Worm (Caenorhabditis elegans) whole organism, L4 larva: ENCODE data around the gene rps-11.

Experiments used
- D1046.2 ChIP-seq: fragments of 200-800 bp; sonication (Bioruptor generic); IDR thresholded peaks from 2 replicates; pipeline ENCODE4 v1.3.6; 2022; ENCODE audit warnings: missing genetic modification characterization, missing compliant biosample characterization
- F10B5.3 ChIP-seq: sonication (generic microtip); optimal IDR thresholded peaks from 2 replicates; lab custom pipeline; 2016; ENCODE audit warnings: mild to moderate bottlenecking, missing genetic modification characterization, missing compliant biosample characterization
- F26F4.8 ChIP-seq: fragments of 200-800 bp; sonication (Bioruptor generic); conservative IDR thresholded peaks from 2 replicates; pipeline ENCODE4 v1.3.6; 2022; ENCODE audit warnings: missing genetic modification characterization, missing compliant biosample characterization
- F49E8.2 ChIP-seq: sonication (generic microtip); optimal IDR thresholded peaks from 2 replicates; lab custom pipeline; 2016; ENCODE audit warnings: missing compliant biosample characterization, mild to moderate bottlenecking, missing genetic modification characterization, borderline replicate concordance
- T26A8.4 ChIP-seq: fragments of 200-800 bp; sonication (Bioruptor generic); IDR thresholded peaks from 2 replicates; pipeline ENCODE4 v1.3.6; 2022; ENCODE audit warnings: missing genetic modification characterization, missing compliant biosample characterization
- ZK337.2 ChIP-seq: fragments of 200-800 bp; sonication (Bioruptor generic); IDR thresholded peaks from 2 replicates; pipeline ENCODE4 v1.3.6; 2022; ENCODE audit warnings: missing genetic modification reagents, missing genetic modification characterization, missing compliant biosample characterization
- ZK546.5 ChIP-seq, 2 experiments: sonication (generic microtip); optimal IDR thresholded peaks; 2 replicates each; lab custom pipeline; 2017; ENCODE audit warnings: missing biosample characterization in 2 of 2, missing genetic modification characterization in 2 of 2
- aha-1 ChIP-seq: fragments of 150-350 bp; peaks from one replicate; lab custom pipeline; 2014; ENCODE audit warnings: missing biosample characterization, missing genetic modification characterization
- ama-1 ChIP-seq: fragments of 150-350 bp; optimal IDR thresholded peaks from 2 replicates; lab custom pipeline; 2014; ENCODE audit warnings: inconsistent platforms, mixed read lengths
- ceh-20 ChIP-seq: fragments of 200-800 bp; sonication (Bioruptor generic); IDR thresholded peaks from 2 replicates; pipeline ENCODE4 v1.3.6; 2022; ENCODE audit warnings: missing genetic modification reagents, missing genetic modification characterization, missing compliant biosample characterization
- ceh-28 ChIP-seq: fragments of 150-350 bp; optimal IDR thresholded peaks from 2 replicates; lab custom pipeline; 2014; ENCODE audit warnings: missing biosample characterization, missing genetic modification reagents, missing genetic modification characterization
- ceh-32 ChIP-seq: sonication (generic microtip); optimal IDR thresholded peaks from 2 replicates; lab custom pipeline; 2016; ENCODE audit warnings: mild to moderate bottlenecking, missing genetic modification characterization, missing compliant biosample characterization; ENCODE audit not compliant: poor library complexity
- ceh-62 ChIP-seq: sonication (generic microtip); optimal IDR thresholded peaks from 2 replicates; lab custom pipeline; 2017; ENCODE audit warnings: missing biosample characterization, missing genetic modification characterization
- ceh-82 ChIP-seq: sonication (generic microtip); optimal IDR thresholded peaks from 2 replicates; lab custom pipeline; 2017; ENCODE audit warnings: missing biosample characterization, missing genetic modification characterization
- ces-1 ChIP-seq: fragments of 150-350 bp; sonication (generic microtip); optimal IDR thresholded peaks from 4 replicates; lab custom pipeline; 2014; ENCODE audit warnings: missing biosample characterization, missing genetic modification reagents, missing genetic modification characterization
- ctbp-1 ChIP-seq: fragments of 200-800 bp; sonication (Bioruptor generic); IDR thresholded peaks from 2 replicates; pipeline ENCODE4 v1.3.6; 2022; ENCODE audit warnings: missing genetic modification reagents, missing genetic modification characterization, missing compliant biosample characterization
- daf-12 ChIP-seq: fragments of 150-350 bp; optimal IDR thresholded peaks from 2 replicates; lab custom pipeline; 2014; ENCODE audit warnings: missing biosample characterization, missing genetic modification reagents, missing genetic modification characterization
- dmd-9 ChIP-seq: fragments of 200-800 bp; sonication (Bioruptor generic); IDR thresholded peaks from 2 replicates; pipeline ENCODE4 v1.3.6; 2022; ENCODE audit warnings: missing genetic modification reagents, missing genetic modification characterization, missing compliant biosample characterization
- duxl-1 ChIP-seq: sonication (generic microtip); optimal IDR thresholded peaks from 2 replicates; lab custom pipeline; 2016; ENCODE audit warnings: mild to moderate bottlenecking, missing genetic modification characterization, moderate library complexity, missing compliant biosample characterization; ENCODE audit not compliant: poor library complexity
- dve-1 ChIP-seq: sonication (generic microtip); optimal IDR thresholded peaks from 2 replicates; lab custom pipeline; 2017; ENCODE audit warnings: antibody characterized with exemption, mild to moderate bottlenecking, missing genetic modification characterization, missing compliant biosample characterization; ENCODE audit not compliant: insufficient read depth
- egl-27 ChIP-seq: sonication (generic microtip); optimal IDR thresholded peaks from 3 replicates; lab custom pipeline; 2017; ENCODE audit warnings: missing biosample characterization, missing genetic modification reagents, missing genetic modification characterization
- egl-43 ChIP-seq: fragments of 200-800 bp; sonication (Bioruptor generic); IDR thresholded peaks from 2 replicates; pipeline ENCODE4 v1.3.6; 2022; ENCODE audit warnings: missing genetic modification reagents, missing genetic modification characterization, missing compliant biosample characterization
- fkh-10 ChIP-seq: fragments of 150-350 bp; optimal IDR thresholded peaks from 2 replicates; lab custom pipeline; 2014; ENCODE audit warnings: missing biosample characterization, missing genetic modification reagents, missing genetic modification characterization
- gei-8 ChIP-seq: fragments of 200-800 bp; sonication (Bioruptor generic); optimal IDR thresholded peaks from 2 replicates; lab custom pipeline; 2018; ENCODE audit warnings: mild to moderate bottlenecking, missing genetic modification characterization, missing compliant biosample characterization
- jun-1 ChIP-seq: fragments of 150-350 bp; optimal IDR thresholded peaks from 2 replicates; lab custom pipeline; 2014; ENCODE audit warnings: missing biosample characterization, missing genetic modification reagents, missing genetic modification characterization
- lin-13 ChIP-seq: fragments of 150-350 bp; optimal IDR thresholded peaks from 2 replicates; lab custom pipeline; 2014; ENCODE audit warnings: missing biosample characterization, missing genetic modification reagents, missing genetic modification characterization
- lin-29 ChIP-seq: fragments of 200-800 bp; sonication (Bioruptor generic); IDR thresholded peaks from 2 replicates; pipeline ENCODE4 v1.3.6; 2022; ENCODE audit warnings: missing genetic modification reagents, missing genetic modification characterization, missing compliant biosample characterization
- lin-38 ChIP-seq: fragments of 200-800 bp; sonication (Bioruptor generic); IDR thresholded peaks from 2 replicates; pipeline ENCODE4 v1.3.6; 2022; ENCODE audit warnings: missing genetic modification reagents, missing genetic modification characterization, missing compliant biosample characterization
- lsy-2 ChIP-seq, 2 experiments: fragments of 150-350 bp in 1 of 2; sonication (generic microtip) in 1 of 2; optimal IDR thresholded peaks; 2 replicates each; lab custom pipeline; 2014 to 2017; ENCODE audit warnings: missing biosample characterization in 2 of 2, missing genetic modification characterization in 2 of 2
- mdt-29 ChIP-seq: fragments of 200-800 bp; sonication (Bioruptor generic); IDR thresholded peaks from 2 replicates; pipeline ENCODE4 v1.3.6; 2022; ENCODE audit warnings: missing genetic modification reagents, missing genetic modification characterization, missing compliant biosample characterization
- mep-1 ChIP-seq: fragments of 150-350 bp; sonication (generic microtip); optimal IDR thresholded peaks from 3 replicates; lab custom pipeline; 2014; ENCODE audit warnings: missing biosample characterization, missing genetic modification characterization
- mes-2 ChIP-seq: sonication (generic microtip); optimal IDR thresholded peaks from 2 replicates; lab custom pipeline; 2016; ENCODE audit warnings: missing genotype, mild to moderate bottlenecking, missing genetic modification characterization, missing compliant biosample characterization; ENCODE audit not compliant: poor library complexity, severe bottlenecking
- mxl-2 ChIP-seq: fragments of 200-800 bp; sonication (Bioruptor generic); conservative IDR thresholded peaks from 2 replicates; pipeline ENCODE4 v1.3.6; 2022; ENCODE audit warnings: missing genetic modification reagents, missing genetic modification characterization, missing compliant biosample characterization
- nhr-10 ChIP-seq: fragments of 150-350 bp; optimal IDR thresholded peaks from 2 replicates; lab custom pipeline; 2014; ENCODE audit warnings: missing biosample characterization, missing genetic modification characterization
- nhr-102 ChIP-seq: sonication (generic microtip); optimal IDR thresholded peaks from 2 replicates; lab custom pipeline; 2016; ENCODE audit warnings: mild to moderate bottlenecking, missing genetic modification characterization, moderate library complexity, missing compliant biosample characterization
- nhr-237 ChIP-seq: sonication (generic microtip); optimal IDR thresholded peaks from 2 replicates; lab custom pipeline; 2017; ENCODE audit warnings: missing biosample characterization, missing genetic modification characterization
- nhr-28 ChIP-seq: fragments of 150-350 bp; optimal IDR thresholded peaks from 2 replicates; lab custom pipeline; 2014; ENCODE audit warnings: missing biosample characterization, missing genetic modification characterization
- nhr-6 ChIP-seq: fragments of 150-350 bp; optimal IDR thresholded peaks from 2 replicates; lab custom pipeline; 2014; ENCODE audit warnings: missing biosample characterization, missing genetic modification characterization
- nhr-76 ChIP-seq: fragments of 150-350 bp; optimal IDR thresholded peaks from 2 replicates; lab custom pipeline; 2014; ENCODE audit warnings: missing biosample characterization, missing genetic modification characterization
- nhr-77 ChIP-seq: fragments of 150-350 bp; optimal IDR thresholded peaks from 2 replicates; lab custom pipeline; 2014; ENCODE audit warnings: missing biosample characterization, missing genetic modification characterization
- php-3 ChIP-seq: fragments of 200-800 bp; sonication (Bioruptor generic); IDR thresholded peaks from 2 replicates; pipeline ENCODE4 v1.3.6; 2022; ENCODE audit warnings: missing genetic modification reagents, missing genetic modification characterization, missing compliant biosample characterization
- pqm-1 ChIP-seq: sonication (generic microtip); optimal IDR thresholded peaks from 2 replicates; lab custom pipeline; 2017; ENCODE audit warnings: missing biosample characterization, missing genetic modification characterization
- rbr-2 ChIP-seq: sonication (generic microtip); optimal IDR thresholded peaks from 2 replicates; lab custom pipeline; 2016; ENCODE audit warnings: missing genotype, missing genetic modification characterization, missing compliant biosample characterization
- saeg-2 ChIP-seq: fragments of 200-800 bp; sonication (Bioruptor generic); IDR thresholded peaks from 2 replicates; pipeline ENCODE4 v1.3.6; 2022; ENCODE audit warnings: missing genetic modification reagents, missing genetic modification characterization, missing compliant biosample characterization
- set-16 ChIP-seq: fragments of 200-800 bp; sonication (Bioruptor generic); IDR thresholded peaks from 2 replicates; pipeline ENCODE4 v1.3.6; 2022; ENCODE audit warnings: missing genetic modification reagents, missing genetic modification characterization, missing compliant biosample characterization
- skn-1 ChIP-seq: fragments of 150-350 bp; optimal IDR thresholded peaks from 2 replicates; lab custom pipeline; 2014; ENCODE audit warnings: missing biosample characterization, missing genetic modification characterization
- snpc-4 ChIP-seq: fragments of 150-350 bp; optimal IDR thresholded peaks from 2 replicates; lab custom pipeline; 2014; ENCODE audit warnings: missing biosample characterization, missing genetic modification characterization
- tra-1 ChIP-seq: fragments of 200-800 bp; sonication (Bioruptor generic); IDR thresholded peaks from 2 replicates; pipeline ENCODE4 v1.3.6; 2022; ENCODE audit warnings: missing genetic modification reagents, missing genetic modification characterization, missing compliant biosample characterization
- unc-39 ChIP-seq: sonication (generic microtip); optimal IDR thresholded peaks from 2 replicates; lab custom pipeline; 2017; ENCODE audit warnings: missing biosample characterization, missing genetic modification characterization
- vab-7 ChIP-seq: fragments of 200-800 bp; sonication (Bioruptor generic); IDR thresholded peaks from 2 replicates; pipeline ENCODE4 v1.3.6; 2022; ENCODE audit warnings: missing genetic modification reagents, missing genetic modification characterization, missing compliant biosample characterization
- zfp-2 ChIP-seq: sonication (generic microtip); optimal IDR thresholded peaks from 2 replicates; lab custom pipeline; 2016; ENCODE audit warnings: mild to moderate bottlenecking, missing genetic modification characterization, missing compliant biosample characterization
- zfp-3 ChIP-seq: fragments of 200-800 bp; sonication (Bioruptor generic); conservative IDR thresholded peaks from 2 replicates; pipeline ENCODE4 v1.3.6; 2022; ENCODE audit warnings: missing genetic modification reagents, missing genetic modification characterization, missing compliant biosample characterization
- zip-2 ChIP-seq: fragments of 150-350 bp; optimal IDR thresholded peaks from 2 replicates; lab custom pipeline; 2014; ENCODE audit warnings: missing biosample characterization, missing genetic modification characterization

The rps-11 gene

ce11 chrIV:11592820-11593219 is 9.6 kb upstream of the rps-11 start:
- TF ChIP-seq saeg-2 (GFP tag; lab: Robert Waterston, UW) (no peak), nhr-77 (no peak), zfp-2 (tag; lab: Kevin White, UChicago) (no peak), T26A8.4 (GFP tag; lab: Robert Waterston, UW) (no peak), ZK546.5 (tag; optimal IDR thresholded peaks at IDR 0.05; lab: Kevin White, UChicago) (no peak), set-16 (no peak), jun-1 (tag; lab: Kevin White, UChicago) (no peak), unc-39 (tag; lab: Kevin White, UChicago) (no peak), zfp-3 (GFP tag; lab: Robert Waterston, UW) (no peak), nhr-237 (tag; lab: Kevin White, UChicago) (no peak), fkh-10 (GFP tag; lab: Kevin White, UChicago) (no peak), egl-27 (no peak), duxl-1 (tag; lab: Kevin White, UChicago) (peak; percentile 31), nhr-6 (peak; percentile 44), ceh-20 (GFP tag; lab: Robert Waterston, UW) (0 out of 2 replicates have a peak, but pooled peaks have one; percentile 14), F26F4.8 (no peak), gei-8 (GFP tag; lab: Kevin White, UChicago) (no peak), zip-2 (tag; lab: Kevin White, UChicago) (no peak), php-3 (GFP tag; lab: Robert Waterston, UW) (no peak), F10B5.3 (tag; lab: Kevin White, UChicago) (no peak), D1046.2 (GFP tag; lab: Robert Waterston, UW) (no peak), ama-1 (no peak), mxl-2 (no peak), lin-29 (GFP tag; lab: Robert Waterston, UW) (no peak), ces-1 (GFP tag; lab: Kevin White, UChicago) (no peak), lin-13 (GFP tag; lab: Kevin White, UChicago) (no peak), rbr-2 (tag; lab: Kevin White, UChicago) (no peak), mdt-29 (GFP tag; lab: Robert Waterston, UW) (no peak), nhr-76 (tag; lab: Kevin White, UChicago) (no peak), nhr-102 (tag; lab: Kevin White, UChicago) (no peak), nhr-10 (tag; lab: Kevin White, UChicago) (no peak), mep-1 (no peak), dve-1 (tag; lab: Kevin White, UChicago) (peak; percentile 38), snpc-4 (no peak), vab-7 (GFP tag; lab: Robert Waterston, UW) (no peak), egl-43 (GFP tag; lab: Robert Waterston, UW) (no peak), lin-38 (GFP tag; lab: Robert Waterston, UW) (peak; percentile 49), ctbp-1 (GFP tag; lab: Robert Waterston, UW) (no peak), nhr-28 (tag; lab: Kevin White, UChicago) (no peak), pqm-1 (no peak), ceh-62 (tag; lab: Kevin White, UChicago) (no peak), daf-12 (tag; lab: Kevin White, UChicago) (no peak), ceh-82 (tag; lab: Kevin White, UChicago) (no peak), aha-1 (no peak), F49E8.2 (no peak), skn-1 (no peak), ceh-28 (tag; lab: Kevin White, UChicago) (no peak), ceh-32 (tag; lab: Kevin White, UChicago) (no peak), lsy-2 (tag; optimal IDR thresholded peaks at IDR 0.05; lab: Kevin White, UChicago) (peak in 1 of 2 experiments; percentile 69), mes-2 (tag; lab: Kevin White, UChicago) (peak; percentile 95), ZK337.2 (no peak), tra-1 (GFP tag; lab: Robert Waterston, UW) (no peak), dmd-9 (GFP tag; lab: Robert Waterston, UW) (no peak)
